Fruit fly (Drosophila melanogaster): ENCODE data around the gene CG44325.

The CG44325 gene

DNA sequence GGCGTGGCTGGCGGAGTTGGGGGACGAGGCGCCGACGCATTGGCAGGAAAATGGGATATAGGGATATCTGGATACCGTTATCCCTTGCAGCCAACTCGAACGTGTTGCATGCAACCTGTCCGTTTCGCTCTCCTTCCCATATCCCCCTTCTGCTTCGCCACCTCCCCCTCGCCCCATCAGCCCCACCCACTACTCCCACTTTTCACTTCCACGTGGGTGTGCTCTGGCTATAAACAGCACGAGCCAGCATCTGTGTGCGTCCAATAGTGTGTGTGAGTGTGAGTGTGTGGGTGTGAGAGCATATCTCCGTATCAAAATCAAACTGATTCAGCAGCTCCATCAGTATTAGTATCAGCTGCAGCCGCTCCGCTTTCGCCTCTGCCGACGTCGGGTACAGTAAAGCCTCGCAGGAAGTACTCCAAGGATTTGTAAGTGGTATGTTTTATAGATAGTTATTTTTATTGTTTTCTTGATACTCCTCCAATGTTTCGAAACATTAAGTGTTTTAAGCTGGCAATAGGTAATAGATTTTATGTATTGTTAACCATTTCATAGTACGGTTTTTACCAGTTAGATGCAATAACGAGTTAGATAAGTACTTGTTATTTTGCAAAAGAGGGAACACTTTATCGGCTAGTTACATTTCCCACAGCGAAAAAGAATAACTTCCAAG, 40.8 kb upstream of the CG44325 start (continued):
- no peak for TF ChIP-seq Bdp1 (GFP tag; optimal IDR thresholded peaks at IDR 0.05)
- TF ChIP-seq run (tag; optimal IDR thresholded peaks at IDR 0.05) = no peak
- no peak for TF ChIP-seq CG3847 (GFP tag; IDR thresholded peaks at IDR 0.05)
- TF ChIP-seq CG10274 (GFP tag; optimal IDR thresholded peaks at IDR 0.05) = peak; percentile 20
- peak; percentile 2 for TF ChIP-seq Sry-δ (GFP tag; optimal IDR thresholded peaks at IDR 0.05)
- TF ChIP-seq CG6765 (GFP tag; optimal IDR thresholded peaks at IDR 0.05) = no peak
- no peak for TF ChIP-seq Atf6 (GFP tag; IDR thresholded peaks at IDR 0.05)
- TF ChIP-seq CkIIα-i1 (GFP tag; IDR thresholded peaks at IDR 0.05) = no peak
- TF ChIP-seq nom (GFP tag; optimal IDR thresholded peaks at IDR 0.05) = no peak
- TF ChIP-seq CG13123 (GFP tag; optimal IDR thresholded peaks at IDR 0.05) = no peak
- TF ChIP-seq Optix (GFP tag; IDR thresholded peaks at IDR 0.05) = no peak
- TF ChIP-seq dati (GFP tag; IDR thresholded peaks at IDR 0.05) = no peak
- TF ChIP-seq chn (GFP tag; optimal IDR thresholded peaks at IDR 0.05) = no peak
- no peak for TF ChIP-seq B-H2 (GFP tag; optimal IDR thresholded peaks at IDR 0.05)
- TF ChIP-seq HmgD (GFP tag; optimal IDR thresholded peaks at IDR 0.05) = no peak
- no peak for TF ChIP-seq stwl (tag; optimal IDR thresholded peaks at IDR 0.05)
- no peak for TF ChIP-seq ato (GFP tag; IDR thresholded peaks at IDR 0.05; ENCODE audit: partially characterized antibody)
- TF ChIP-seq CG32767 (GFP tag; IDR thresholded peaks at IDR 0.05) = no peak
- TF ChIP-seq NfI (GFP tag; optimal IDR thresholded peaks at IDR 0.05) = no peak
- TF ChIP-seq Six4 (GFP tag; optimal IDR thresholded peaks at IDR 0.05) = peak; percentile 15
- no peak for TF ChIP-seq hbn (GFP tag; IDR thresholded peaks at IDR 0.05; ENCODE audit: partially characterized antibody)
- TF ChIP-seq CG1529 (GFP tag; optimal IDR thresholded peaks at IDR 0.05) = no peak
- no peak for TF ChIP-seq CG32532 (GFP tag; IDR thresholded peaks at IDR 0.05)
- TF ChIP-seq CG12744 (GFP tag; optimal IDR thresholded peaks at IDR 0.05) = no peak
- TF ChIP-seq dm (GFP tag; optimal IDR thresholded peaks at IDR 0.05) = no peak
- TF ChIP-seq cwo (GFP tag; optimal IDR thresholded peaks at IDR 0.05) = peak; percentile 28
- TF ChIP-seq E2f1 (GFP tag; IDR thresholded peaks at IDR 0.05) = no peak
- no peak for TF ChIP-seq CG6175 (GFP tag; IDR thresholded peaks at IDR 0.05)
- TF ChIP-seq CG2678 (tag; optimal IDR thresholded peaks at IDR 0.05) = peak; percentile 80
- no peak for TF ChIP-seq Chrac-16 (GFP tag; optimal IDR thresholded peaks at IDR 0.05)
- TF ChIP-seq salm (tag; optimal IDR thresholded peaks at IDR 0.05) = no peak
- TF ChIP-seq Elba2 (GFP tag; optimal IDR thresholded peaks at IDR 0.05) = no peak
- no peak for TF ChIP-seq CG7987 (GFP tag; optimal IDR thresholded peaks at IDR 0.05)
- TF ChIP-seq klu (GFP tag; IDR thresholded peaks at IDR 0.05) = no peak
- TF ChIP-seq CG7839 (tag; optimal IDR thresholded peaks at IDR 0.05) = peak; percentile 65
- no peak for TF ChIP-seq Neu2 (GFP tag; optimal IDR thresholded peaks at IDR 0.05; ENCODE audit: borderline replicate concordance)
- TF ChIP-seq ewg (GFP tag; optimal IDR thresholded peaks at IDR 0.05) = peak; percentile 1
- peak; percentile 67 for TF ChIP-seq CG10979 (tag; optimal IDR thresholded peaks at IDR 0.05)
- TF ChIP-seq Nf-YC (tag; optimal IDR thresholded peaks at IDR 0.05) = no peak
- TF ChIP-seq tio (GFP tag; optimal IDR thresholded peaks at IDR 0.05) = no peak
- no peak for TF ChIP-seq knrl (GFP tag; IDR thresholded peaks at IDR 0.05; ENCODE audit: partially characterized antibody)
- no peak for TF ChIP-seq peb (GFP tag; IDR thresholded peaks at IDR 0.05)
- no peak for TF ChIP-seq CG16779 (GFP tag; IDR thresholded peaks at IDR 0.05)
- TF ChIP-seq CG33557 (GFP tag; optimal IDR thresholded peaks at IDR 0.05) = no peak
- TF ChIP-seq crp (GFP tag; optimal IDR thresholded peaks at IDR 0.05) = no peak
- TF ChIP-seq lola (GFP tag; optimal IDR thresholded peaks at IDR 0.05) = no peak
- TF ChIP-seq gsb-n (tag; optimal IDR thresholded peaks at IDR 0.05) = no peak
- TF ChIP-seq CG8359 (GFP tag; optimal IDR thresholded peaks at IDR 0.05; ENCODE audit: borderline replicate concordance) = no peak
- TF ChIP-seq HmgZ (tag; optimal IDR thresholded peaks at IDR 0.05) = no peak
- peak; percentile 32 for TF ChIP-seq lilli (GFP tag; optimal IDR thresholded peaks at IDR 0.05)

Data from whole organism, embryonic.